Worm (Caenorhabditis elegans): ENCODE measurements around the gene cyp-29A2.

Gene cyp-29A2

DNA sequence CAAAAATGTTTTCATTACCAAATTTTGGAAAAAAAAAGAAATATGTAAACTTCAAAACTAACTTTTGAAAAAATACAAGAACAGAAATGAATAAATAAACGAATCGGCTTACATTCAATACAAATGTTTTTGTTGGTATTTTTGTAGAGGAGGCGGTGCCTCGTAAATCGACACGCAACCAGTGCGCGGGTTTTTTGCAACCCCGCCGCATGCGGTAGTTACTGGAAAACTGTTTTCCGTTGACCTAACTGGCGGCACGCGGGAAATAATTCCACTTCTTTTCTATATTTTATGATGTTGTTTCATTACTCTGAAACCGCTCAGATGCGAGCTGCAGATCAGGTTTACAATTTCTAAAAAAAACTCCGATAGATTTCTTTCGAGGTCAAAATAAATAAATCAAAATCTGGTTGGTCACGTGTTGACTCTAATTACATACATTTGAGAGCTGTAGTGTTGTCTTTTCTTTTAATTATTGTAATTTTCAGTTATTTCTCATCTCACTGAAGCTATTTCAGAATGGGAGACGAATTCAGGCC lies 21.9 kb downstream of the cyp-29A2 start, which contains the start of the genes dvc-1 and ima-1 (continued):
- TF ChIP-seq ceh-32 (tag; optimal IDR thresholded peaks at IDR 0.05; ENCODE audit: poor library complexity) (no peak), daf-8 (GFP tag; IDR thresholded peaks at IDR 0.05) (no peak), nhr-6 (tag; optimal IDR thresholded peaks at IDR 0.05) (peak; percentile 50), arid-1 (GFP tag; conservative IDR thresholded peaks at IDR 0.05) (0 out of 2 replicates have a peak, but pooled peaks have one; percentile 44)

DNA sequence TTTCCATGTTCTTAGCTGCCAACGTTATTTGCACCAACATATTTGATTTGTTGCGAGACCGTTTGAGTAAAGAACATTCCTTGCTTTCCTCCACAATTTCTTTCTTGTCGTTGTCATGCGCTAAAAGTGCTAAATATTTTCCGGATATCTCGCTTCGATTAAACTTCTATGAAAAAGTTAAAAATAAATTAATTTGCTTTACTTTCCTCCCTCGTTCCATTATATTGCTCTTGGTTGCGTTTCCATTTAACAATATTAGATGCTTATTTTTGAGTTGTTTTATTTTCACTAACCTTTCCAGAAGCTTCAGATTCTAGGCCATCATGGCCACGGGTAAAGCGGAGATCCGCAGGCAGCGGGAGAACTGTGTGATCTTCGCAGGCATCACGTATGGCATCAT lies 24.2 kb downstream of the cyp-29A2 start, which contains the start of gene pgap-1:
Gene pgap-1 (plus strand): TSS at position 301 of the 400 bp plus-strand sequence.
- TF ChIP-seq attf-4 (tag; optimal IDR thresholded peaks at IDR 0.05) = no peak
- no peak for TF ChIP-seq mdl-1 (tag; optimal IDR thresholded peaks at IDR 0.05)
- no peak for TF ChIP-seq dmd-8 (GFP tag; IDR thresholded peaks at IDR 0.05)
- no peak for TF ChIP-seq ztf-11 (tag; optimal IDR thresholded peaks at IDR 0.05)
- TF ChIP-seq D1046.2 (GFP tag; IDR thresholded peaks at IDR 0.05) = no peak
- TF ChIP-seq Y75B8A.6 (GFP tag; IDR thresholded peaks at IDR 0.05) = no peak
- TF ChIP-seq T26A8.4 (GFP tag; IDR thresholded peaks at IDR 0.05) = no peak
- no peak for TF ChIP-seq Y48G9A.11 (GFP tag; IDR thresholded peaks at IDR 0.05)
- TF ChIP-seq spr-1 (tag; optimal IDR thresholded peaks at IDR 0.05) = no peak
- TF ChIP-seq hlh-11 (tag; optimal IDR thresholded peaks at IDR 0.05) = no peak
- no peak for TF ChIP-seq ceh-32 (tag; optimal IDR thresholded peaks at IDR 0.05; ENCODE audit: poor library complexity)
- TF ChIP-seq snpc-4 (tag; optimal IDR thresholded peaks at IDR 0.05) = no peak
- TF ChIP-seq lin-15B (tag; optimal IDR thresholded peaks at IDR 0.05) = no peak
- TF ChIP-seq daf-19 (GFP tag; conservative IDR thresholded peaks at IDR 0.05) = no peak
- TF ChIP-seq fkh-10 (GFP tag; optimal IDR thresholded peaks at IDR 0.05) = no peak
- no peak for TF ChIP-seq arid-1 (GFP tag; conservative IDR thresholded peaks at IDR 0.05)
- no peak for TF ChIP-seq mdt-29 (GFP tag; IDR thresholded peaks at IDR 0.05)
- TF ChIP-seq zfp-3 (GFP tag; conservative IDR thresholded peaks at IDR 0.05) = no peak
- TF ChIP-seq daf-12 (tag; optimal IDR thresholded peaks at IDR 0.05) = no peak

ce11 chrV:11244539-11244938 lies 27.2 kb downstream of the cyp-29A2 start, which contains the start of gene mxl-1:
Gene mxl-1, plus strand, starts transcription at chrV:11244839.
- TF ChIP-seq daf-12 (tag; optimal IDR thresholded peaks at IDR 0.05) (no peak), jun-1 (tag; optimal IDR thresholded peaks at IDR 0.05) (no peak), T26A8.4 (GFP tag; IDR thresholded peaks at IDR 0.05) (no peak), nhr-102 (tag; optimal IDR thresholded peaks at IDR 0.05) (no peak), duxl-1 (tag; optimal IDR thresholded peaks at IDR 0.05; ENCODE audit: poor library complexity) (no peak), lin-29 (GFP tag; IDR thresholded peaks at IDR 0.05) (no peak), unc-62 (GFP tag; optimal IDR thresholded peaks at IDR 0.05 in 1 of 2) (no peak), unc-62 (tag; optimal IDR thresholded peaks at IDR 0.05) (no peak), nhr-28 (tag; optimal IDR thresholded peaks at IDR 0.05) (no peak), Y105C5A.15 (GFP tag; IDR thresholded peaks at IDR 0.05) (no peak), zfp-3 (GFP tag; conservative IDR thresholded peaks at IDR 0.05) (no peak), nhr-25 (tag; optimal IDR thresholded peaks at IDR 0.05; ENCODE audit: borderline replicate concordance, insufficient read depth) (no peak), aha-1 (tag) (no peak), nhr-111 (GFP tag; optimal IDR thresholded peaks at IDR 0.05) (no peak), snpc-1.2 (GFP tag; IDR thresholded peaks at IDR 0.05) (no peak), tag-97 (GFP tag; IDR thresholded peaks at IDR 0.05) (no peak), nhr-48 (tag; optimal IDR thresholded peaks at IDR 0.05) (no peak), nhr-77 (tag; optimal IDR thresholded peaks at IDR 0.05) (no peak), daf-19 (GFP tag; conservative IDR thresholded peaks at IDR 0.05) (no peak)

DNA sequence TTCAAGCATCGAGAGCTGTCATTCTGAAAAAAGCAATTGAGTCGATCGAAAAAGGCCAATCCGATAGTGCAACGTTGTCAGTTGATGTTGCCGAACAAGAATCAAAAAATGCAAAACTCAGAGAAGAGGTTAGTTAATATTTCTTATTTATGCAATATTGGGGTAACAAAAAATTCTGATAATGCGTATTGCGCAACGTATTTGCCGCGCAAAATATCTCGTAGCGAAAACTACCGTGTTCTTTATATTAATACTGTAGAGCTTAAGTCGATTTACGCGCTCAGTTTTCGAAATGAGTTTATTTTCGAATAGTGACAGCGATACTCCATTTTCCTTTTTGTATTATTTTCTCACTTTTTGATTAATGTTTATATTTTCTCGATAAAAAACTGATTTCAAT lies 27.6 kb downstream of the cyp-29A2 start:
- TF ChIP-seq lin-39 (tag; optimal IDR thresholded peaks at IDR 0.05) (no peak), unc-62 (GFP tag; optimal IDR thresholded peaks at IDR 0.05 in 1 of 2) (peak in 1 of 2 experiments; percentile 93), unc-62 (tag; optimal IDR thresholded peaks at IDR 0.05) (no peak)
